Fruit fly (Drosophila melanogaster) whole organism, embryonic: ENCODE measurements around the gene CG17187.

ENCODE experiments used
- Adf1 ChIP-seq: fragments of 200-800 bp; sonication (Bioruptor generic); IDR thresholded peaks from 2 replicates; pipeline ENCODE4 v1.3.6; 2022; ENCODE audit warnings: missing biosample characterization, missing genetic modification characterization
- B-H2 ChIP-seq: fragments of 200-800 bp; sonication (Bioruptor generic); optimal IDR thresholded peaks from 2 replicates; lab custom pipeline; 2018; ENCODE audit warnings: missing biosample characterization, mild to moderate bottlenecking, missing genetic modification characterization
- CG10431 ChIP-seq: fragments of 200-800 bp; sonication (Bioruptor generic); optimal IDR thresholded peaks from 3 replicates; lab custom pipeline; 2018; ENCODE audit warnings: missing biosample characterization, mild to moderate bottlenecking, missing genetic modification characterization
- CG11247 ChIP-seq: fragments of 200-800 bp; sonication (Bioruptor generic); IDR thresholded peaks from 2 replicates; pipeline ENCODE4 v1.3.6; 2022; ENCODE audit warnings: missing biosample characterization, missing genetic modification characterization
- CG11696 ChIP-seq: fragments of 200-800 bp; sonication (Bioruptor generic); IDR thresholded peaks from 2 replicates; pipeline ENCODE4 v1.3.6; 2022; ENCODE audit warnings: missing biosample characterization, missing genetic modification characterization
- CG12071 ChIP-seq: fragments of 200-800 bp; sonication (Bioruptor generic); optimal IDR thresholded peaks from 3 replicates; lab custom pipeline; 2018; ENCODE audit warnings: missing biosample characterization, mild to moderate bottlenecking, missing genetic modification characterization
- CG14965 ChIP-seq: fragments of 200-800 bp; sonication (Bioruptor generic); optimal IDR thresholded peaks from 2 replicates; lab custom pipeline; 2016; ENCODE audit warnings: missing biosample characterization, missing genetic modification characterization, borderline replicate concordance
- CG15601 ChIP-seq: fragments of 200-800 bp; sonication (Bioruptor generic); optimal IDR thresholded peaks from 3 replicates; lab custom pipeline; 2019; ENCODE audit warnings: missing biosample characterization, mild to moderate bottlenecking, missing genetic modification characterization, moderate library complexity
- CG1647 ChIP-seq: fragments of 200-800 bp; sonication (Bioruptor generic); optimal IDR thresholded peaks from 3 replicates; lab custom pipeline; 2016; ENCODE audit warnings: missing biosample characterization, missing genetic modification characterization
- CG17802 ChIP-seq: fragments of 200-800 bp; sonication (Bioruptor generic); optimal IDR thresholded peaks from 2 replicates; lab custom pipeline; 2018; ENCODE audit warnings: missing biosample characterization, mild to moderate bottlenecking, missing genetic modification characterization, moderate library complexity
- CG1832 ChIP-seq: fragments of 200-800 bp; sonication (Bioruptor generic); optimal IDR thresholded peaks from 2 replicates; lab custom pipeline; 2017; ENCODE audit warnings: missing biosample characterization, mild to moderate bottlenecking, missing genetic modification characterization, inconsistent platforms
- CG2120 ChIP-seq: fragments of 200-800 bp; sonication (Bioruptor generic); optimal IDR thresholded peaks from 3 replicates; lab custom pipeline; 2016; ENCODE audit warnings: missing biosample characterization, missing genetic modification characterization
- CG3726 ChIP-seq: fragments of 200-800 bp; sonication (Bioruptor generic); IDR thresholded peaks from 3 replicates; pipeline ENCODE4, ENCODE4 v1.3.6; 2022; ENCODE audit warnings: missing biosample characterization, missing genetic modification characterization
- CG4360 ChIP-seq: fragments of 200-800 bp; sonication (Bioruptor generic); IDR thresholded peaks from 2 replicates; pipeline ENCODE4 v1.3.6; 2022; ENCODE audit warnings: missing biosample characterization, missing genetic modification characterization
- CG6813 ChIP-seq: fragments of 200-800 bp; sonication (Bioruptor generic); optimal IDR thresholded peaks from 2 replicates; lab custom pipeline; 2017; ENCODE audit warnings: missing biosample characterization, missing genetic modification characterization, mild to moderate bottlenecking, moderate library complexity, missing genetic modification reagents
- CG7928 ChIP-seq: fragments of 200-800 bp; sonication (Bioruptor generic); optimal IDR thresholded peaks from 2 replicates; lab custom pipeline; 2017; ENCODE audit warnings: missing biosample characterization, mild to moderate bottlenecking, missing genetic modification characterization
- CG9727 ChIP-seq: fragments of 200-800 bp; sonication (Bioruptor generic); optimal IDR thresholded peaks from 3 replicates; lab custom pipeline; 2017; ENCODE audit warnings: missing biosample characterization, mild to moderate bottlenecking, missing genetic modification characterization
- CG9932 ChIP-seq: fragments of 200-800 bp; sonication (Bioruptor generic); IDR thresholded peaks from 2 replicates; pipeline ENCODE4 v1.3.6; 2022; ENCODE audit warnings: missing biosample characterization, missing genetic modification characterization
- Camta ChIP-seq: fragments of 200-800 bp; sonication (Bioruptor generic); optimal IDR thresholded peaks from 2 replicates; lab custom pipeline; 2016; ENCODE audit warnings: missing biosample characterization, missing genetic modification characterization
- CoRest ChIP-seq: fragments of 200-800 bp; sonication (Bioruptor generic); optimal IDR thresholded peaks from 3 replicates; lab custom pipeline; 2018; ENCODE audit warnings: missing biosample characterization, mild to moderate bottlenecking, missing genetic modification characterization, moderate library complexity
- Dad ChIP-seq: fragments of 200-800 bp; sonication (Bioruptor generic); optimal IDR thresholded peaks from 3 replicates; lab custom pipeline; 2016; ENCODE audit warnings: missing biosample characterization, missing genetic modification characterization
- Dref ChIP-seq: fragments of 200-800 bp; sonication (Bioruptor generic); IDR thresholded peaks from 2 replicates; pipeline ENCODE4 v1.3.6; 2022; ENCODE audit warnings: missing biosample characterization, missing genetic modification characterization
- Drgx ChIP-seq: fragments of 200-800 bp; sonication (Bioruptor generic); IDR thresholded peaks from 2 replicates; pipeline ENCODE4 v1.3.6; 2022; ENCODE audit warnings: missing biosample characterization, missing genetic modification characterization
- Ets97D ChIP-seq: fragments of 200-800 bp; sonication (Bioruptor generic); optimal IDR thresholded peaks from 3 replicates; lab custom pipeline; 2016; ENCODE audit warnings: missing biosample characterization, missing genetic modification characterization
- HHEX ChIP-seq: fragments of 200-800 bp; sonication (Bioruptor generic); optimal IDR thresholded peaks from 3 replicates; lab custom pipeline; 2017; ENCODE audit warnings: missing biosample characterization, mild to moderate bottlenecking, missing genetic modification characterization, missing genetic modification reagents
- Max ChIP-seq: fragments of 200-800 bp; sonication (Bioruptor generic); optimal IDR thresholded peaks from 2 replicates; lab custom pipeline; 2016; ENCODE audit warnings: missing biosample characterization, mild to moderate bottlenecking, missing genetic modification characterization
- Rfx ChIP-seq: fragments of 200-800 bp; sonication (Bioruptor generic); IDR thresholded peaks from 2 replicates; pipeline ENCODE4 v1.3.6; 2022; ENCODE audit warnings: missing biosample characterization, missing genetic modification characterization
- Sin3A ChIP-seq: fragments of >200 bp; optimal IDR thresholded peaks from 2 replicates; lab custom pipeline; 2018
- ap ChIP-seq: fragments of 200-800 bp; sonication (Bioruptor generic); IDR thresholded peaks from 2 replicates; pipeline ENCODE4 v1.3.6; 2022; ENCODE audit warnings: missing biosample characterization, missing genetic modification characterization
- bcd ChIP-seq: fragments of 200-800 bp; sonication (Bioruptor generic); optimal IDR thresholded peaks from 2 replicates; lab custom pipeline; 2017; ENCODE audit warnings: missing biosample characterization, mild to moderate bottlenecking, missing genetic modification characterization
- br ChIP-seq: fragments of >200 bp; optimal IDR thresholded peaks from 2 replicates; lab custom pipeline; 2017
- cad ChIP-seq: fragments of >200 bp; optimal IDR thresholded peaks from 2 replicates; lab custom pipeline; 2017; ENCODE audit warnings: missing biosample characterization, missing genetic modification characterization
- cas ChIP-seq: fragments of 200-800 bp; sonication (Bioruptor generic); IDR thresholded peaks from 2 replicates; pipeline ENCODE4 v1.3.6; 2022; ENCODE audit warnings: missing biosample characterization, missing genetic modification characterization
- cwo ChIP-seq: fragments of 200-800 bp; sonication (Bioruptor generic); optimal IDR thresholded peaks from 3 replicates; lab custom pipeline; 2017; ENCODE audit warnings: missing biosample characterization, missing genetic modification characterization, mild to moderate bottlenecking, moderate library complexity, missing genetic modification reagents
- dysf ChIP-seq: fragments of 200-800 bp; sonication (Bioruptor generic); IDR thresholded peaks from 3 replicates; pipeline ENCODE4 v1.3.6; 2022; ENCODE audit warnings: missing biosample characterization, missing genetic modification characterization
- eyg ChIP-seq: fragments of 200-800 bp; sonication (Bioruptor generic); optimal IDR thresholded peaks from 3 replicates; lab custom pipeline; 2016; ENCODE audit warnings: missing biosample characterization, missing genetic modification characterization
- gfzf ChIP-seq: fragments of 200-800 bp; sonication (Bioruptor generic); optimal IDR thresholded peaks from 2 replicates; lab custom pipeline; 2016; ENCODE audit warnings: missing biosample characterization, mild to moderate bottlenecking, missing genetic modification characterization, moderate library complexity
- insv ChIP-seq, 2 experiments: fragments of 200-800 bp; sonication (Bioruptor generic); optimal IDR thresholded peaks; 3 replicates each; lab custom pipeline; 2016 to 2018; ENCODE audit warnings: missing biosample characterization in 2 of 2, missing genetic modification characterization in 2 of 2
- jigr1 ChIP-seq: fragments of 200-800 bp; sonication (Bioruptor generic); IDR thresholded peaks from 3 replicates; pipeline ENCODE4 v1.3.6; 2022; ENCODE audit warnings: missing biosample characterization, missing genetic modification characterization
- jumu ChIP-seq: fragments of 200-800 bp; sonication (Bioruptor generic); optimal IDR thresholded peaks from 3 replicates; lab custom pipeline; 2016; ENCODE audit warnings: missing biosample characterization, missing genetic modification characterization
- klu ChIP-seq: fragments of 200-800 bp; sonication (Bioruptor generic); IDR thresholded peaks from 2 replicates; pipeline ENCODE4 v1.3.6; 2022; ENCODE audit warnings: missing biosample characterization, missing genetic modification characterization
- knrl ChIP-seq: fragments of 200-800 bp; sonication (Bioruptor generic); IDR thresholded peaks from 3 replicates; pipeline ENCODE4 v1.3.6; 2022; ENCODE audit warnings: missing biosample characterization, missing genetic modification characterization; ENCODE audit not compliant: partially characterized antibody
- luna ChIP-seq: fragments of 200-800 bp; sonication (Bioruptor generic); optimal IDR thresholded peaks from 2 replicates; lab custom pipeline; 2016; ENCODE audit warnings: missing biosample characterization, missing genetic modification characterization
- onecut ChIP-seq: fragments of 200-800 bp; sonication (Bioruptor generic); IDR thresholded peaks from 2 replicates; pipeline ENCODE4 v1.3.6; 2022; ENCODE audit warnings: missing biosample characterization, missing genetic modification characterization
- phol ChIP-seq: fragments of 200-800 bp; sonication (Bioruptor generic); optimal IDR thresholded peaks from 3 replicates; lab custom pipeline; 2018; ENCODE audit warnings: missing biosample characterization, mild to moderate bottlenecking, missing genetic modification characterization, moderate library complexity
- psq ChIP-seq: fragments of 200-800 bp; sonication (Bioruptor generic); optimal IDR thresholded peaks from 2 replicates; lab custom pipeline; 2017; ENCODE audit warnings: missing biosample characterization, missing genetic modification characterization
- ro ChIP-seq: fragments of 200-800 bp; sonication (Bioruptor generic); IDR thresholded peaks from 2 replicates; pipeline ENCODE4 v1.3.6; 2022; ENCODE audit warnings: missing biosample characterization, missing genetic modification characterization
- run ChIP-seq: fragments of 200-800 bp; sonication (Bioruptor generic); optimal IDR thresholded peaks from 3 replicates; lab custom pipeline; 2018; ENCODE audit warnings: missing biosample characterization, mild to moderate bottlenecking, missing genetic modification characterization
- sens ChIP-seq: fragments of 200-800 bp; sonication (Bioruptor generic); peaks from one replicate; lab custom pipeline; 2016; ENCODE audit warnings: missing biosample characterization, missing genetic modification characterization
- sna ChIP-seq: fragments of 200-800 bp; sonication (Bioruptor generic); IDR thresholded peaks from 2 replicates; pipeline ENCODE4 v1.3.6; 2022; ENCODE audit warnings: missing biosample characterization, missing genetic modification characterization; ENCODE audit not compliant: partially characterized antibody
- so ChIP-seq: fragments of 200-800 bp; sonication (Bioruptor generic); IDR thresholded peaks from 3 replicates; pipeline ENCODE4 v1.3.6; 2022; ENCODE audit warnings: missing biosample characterization, missing genetic modification characterization
- sqz ChIP-seq: fragments of 200-800 bp; sonication (Bioruptor generic); optimal IDR thresholded peaks from 3 replicates; lab custom pipeline; 2018; ENCODE audit warnings: missing biosample characterization, mild to moderate bottlenecking, missing genetic modification characterization

Gene CG17187

DNA sequence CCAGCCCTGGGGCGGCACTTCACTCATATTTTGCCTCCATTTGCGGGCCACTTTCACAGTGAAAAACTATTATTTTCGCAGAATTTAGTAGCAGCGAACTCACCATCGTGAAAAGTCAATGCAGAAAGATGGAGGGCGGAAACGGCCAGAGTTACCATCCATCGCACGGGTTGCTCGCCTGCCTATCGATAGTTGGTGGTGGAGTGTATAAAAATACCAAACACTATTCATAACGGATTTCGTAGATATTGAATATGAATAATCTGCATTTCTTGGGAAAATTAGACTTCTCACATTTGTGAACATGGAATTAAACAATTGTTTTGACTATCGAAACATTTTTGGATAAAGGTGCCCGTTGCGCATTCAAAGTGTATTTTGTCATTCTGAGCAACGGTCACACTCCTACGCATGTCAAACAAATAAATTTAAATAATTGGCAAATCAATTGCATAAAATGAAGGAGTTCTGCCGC is 15.5 kb downstream of the CG17187 start, which contains the start of the genes RpS25 and CG4820 (continued):
- TF ChIP-seq ap (GFP tag; lab: Robert Waterston, UW) (peak; percentile 71), CG14965 (peak; percentile 66), sqz (GFP tag; lab: Kevin White, UChicago) (peak; percentile 91), CG11247 (GFP tag; lab: Robert Waterston, UW) (peak; percentile 83), Max (GFP tag; lab: Kevin White, UChicago) (peak; percentile 94), Rfx (GFP tag; lab: Robert Waterston, UW) (peak; percentile 93), CG7928 (GFP tag; lab: Kevin White, UChicago) (peak; percentile 78), Drgx (peak; percentile 60), bcd (GFP tag; lab: Kevin White, UChicago) (peak; percentile 96), CG1832 (no peak), cas (GFP tag; lab: Robert Waterston, UW) (peak; percentile 69), CG6813 (peak; percentile 92), psq (GFP tag; lab: Kevin White, UChicago) (peak; percentile 75), CG2120 (GFP tag; lab: Kevin White, UChicago) (peak; percentile 78), dysf (GFP tag; lab: Robert Waterston, UW) (peak; percentile 86), cwo (peak; percentile 73), luna (GFP tag; lab: Kevin White, UChicago) (peak; percentile 86), CG15601 (tag; lab: Kevin White, UChicago) (peak; percentile 93), cad (GFP tag; lab: Kevin White, UChicago) (no peak), jigr1 (GFP tag; lab: Robert Waterston, UW) (no peak), CG10431 (GFP tag; lab: Kevin White, UChicago) (peak; percentile 87), phol (tag; lab: Kevin White, UChicago) (peak; percentile 100), CG3726 (GFP tag; lab: Robert Waterston, UW) (no peak), Dref (GFP tag; lab: Robert Waterston, UW) (peak; percentile 78), jumu (GFP tag; lab: Kevin White, UChicago) (peak; percentile 81), insv (GFP tag; optimal IDR thresholded peaks at IDR 0.05; lab: Kevin White, UChicago) (peak in 1 of 2 experiments; percentile 84), ro (no peak; the same call in 1 of the 2 replicates), run (tag; lab: Kevin White, UChicago) (peak; percentile 84), CG9932 (peak; percentile 74), HHEX (peak; percentile 95), sens (peak; percentile 98), Adf1 (GFP tag; lab: Robert Waterston, UW) (peak; percentile 62), br (lab: Kevin White, UChicago) (no peak), Camta (GFP tag; lab: Kevin White, UChicago) (peak; percentile 94), CG9727 (peak; percentile 95), CoRest (peak; percentile 85), CG11696 (GFP tag; lab: Robert Waterston, UW) (peak; percentile 42), sna (GFP tag; lab: Robert Waterston, UW) (peak; percentile 89), Ets97D (GFP tag; lab: Kevin White, UChicago) (peak; percentile 100), knrl (GFP tag; lab: Robert Waterston, UW) (peak; percentile 91), Sin3A (lab: Kevin White, UChicago) (peak; percentile 96), CG12071 (GFP tag; lab: Kevin White, UChicago) (peak; percentile 94), B-H2 (GFP tag; lab: Kevin White, UChicago) (peak; percentile 94), gfzf (GFP tag; lab: Kevin White, UChicago) (peak; percentile 97), onecut (peak; percentile 93), Dad (peak; percentile 93), eyg (GFP tag; lab: Kevin White, UChicago) (peak; percentile 94), CG1647 (GFP tag; lab: Kevin White, UChicago) (peak; percentile 82), so (GFP tag; lab: Robert Waterston, UW) (peak; percentile 85), CG4360 (GFP tag; lab: Robert Waterston, UW) (0 out of 2 replicates have a peak, but pooled peaks have one; percentile 37), CG17802 (tag; lab: Kevin White, UChicago) (peak; percentile 82), klu (GFP tag; lab: Robert Waterston, UW) (peak; percentile 59)
